Worm (Caenorhabditis elegans) whole organism, young adult: Measurements from ENCODE around the gene seip-1.

Experiments used
- C06A6.2 ChIP-seq: fragments of 200-800 bp; sonication (Bioruptor generic); conservative IDR thresholded peaks from 2 replicates; pipeline ENCODE4 v1.3.6; 2022; ENCODE audit warnings: missing genetic modification characterization, missing compliant biosample characterization
- T07F8.4 ChIP-seq: sonication (generic microtip); optimal IDR thresholded peaks from 2 replicates; lab custom pipeline; 2016; ENCODE audit warnings: mild to moderate bottlenecking, missing genetic modification characterization, moderate library complexity, missing compliant biosample characterization
- Y95B8A.8 ChIP-seq: fragments of 200-800 bp; sonication (Bioruptor generic); IDR thresholded peaks from 2 replicates; pipeline ENCODE4 v1.3.6; 2022; ENCODE audit warnings: missing genetic modification reagents, missing genetic modification characterization, missing compliant biosample characterization
- ama-1 ChIP-seq, 3 experiments: fragments of 150-350 bp in 1 of 3; sonication (generic microtip) in 2 of 3; optimal IDR thresholded peaks; 2 replicates each; lab custom pipeline; 2014 to 2018; ENCODE audit warnings: missing biosample characterization in 2 of 3, missing genetic modification characterization in 2 of 3, missing genetic modification reagents in 2 of 3
- aptf-3 ChIP-seq: fragments of 200-800 bp; sonication (Bioruptor generic); IDR thresholded peaks from 2 replicates; pipeline ENCODE4 v1.3.6; 2022; ENCODE audit warnings: missing genetic modification characterization, missing compliant biosample characterization
- attf-5 ChIP-seq: fragments of 200-800 bp; sonication (Bioruptor generic); optimal IDR thresholded peaks from 2 replicates; lab custom pipeline; 2018; ENCODE audit warnings: mild to moderate bottlenecking, missing genetic modification characterization, missing compliant biosample characterization
- dox-1 ChIP-seq: fragments of 200-800 bp; sonication (Bioruptor generic); IDR thresholded peaks from 2 replicates; pipeline ENCODE4 v1.3.6; 2022; ENCODE audit warnings: missing genetic modification reagents, missing genetic modification characterization, missing compliant biosample characterization
- let-607 ChIP-seq, 2 experiments: fragments of 200-800 bp in 1 of 2; sonication (Bioruptor generic) in 1 of 2; sonication (generic microtip) in 1 of 2; optimal IDR thresholded peaks; 2 replicates each; lab custom pipeline; 2016 to 2018; ENCODE audit warnings: mild to moderate bottlenecking in 2 of 2, missing compliant biosample characterization in 2 of 2, missing genetic modification characterization in 2 of 2, moderate library complexity in 2 of 2, missing genotype in 1 of 2
- lsl-1 ChIP-seq: fragments of 200-800 bp; sonication (Bioruptor generic); optimal IDR thresholded peaks from 2 replicates; lab custom pipeline; 2018; ENCODE audit warnings: mild to moderate bottlenecking, missing genetic modification characterization, moderate library complexity, missing compliant biosample characterization
- mxl-1 ChIP-seq: sonication (generic microtip); optimal IDR thresholded peaks from 2 replicates; lab custom pipeline; 2016; ENCODE audit warnings: missing genetic modification characterization, missing compliant biosample characterization
- nhr-120 ChIP-seq: fragments of 200-800 bp; sonication (Bioruptor generic); IDR thresholded peaks from 2 replicates; pipeline ENCODE4 v1.3.6; 2022; ENCODE audit warnings: missing genetic modification characterization, missing compliant biosample characterization
- pbrm-1 ChIP-seq: fragments of 200-800 bp; sonication (Bioruptor generic); IDR thresholded peaks from 2 replicates; pipeline ENCODE4 v1.3.6; 2022; ENCODE audit warnings: missing genetic modification reagents, missing genetic modification characterization, missing compliant biosample characterization
- ztf-25 ChIP-seq: fragments of 200-800 bp; sonication (Bioruptor generic); IDR thresholded peaks from 2 replicates; pipeline ENCODE4 v1.3.6; 2022; ENCODE audit warnings: missing genetic modification reagents, missing genetic modification characterization, missing compliant biosample characterization

ce11 chrV:6003301-6003700 lies 49.7 kb downstream of the seip-1 start, which contains the start of gene fos-1:
- TF ChIP-seq C06A6.2 (GFP tag; lab: Robert Waterston, UW), result no peak
- TF ChIP-seq ama-1 (optimal IDR thresholded peaks at IDR 0.05; lab: Kevin White, UChicago), result no peak
- TF ChIP-seq ama-1 (GFP tag; optimal IDR thresholded peaks at IDR 0.05; lab: Kevin White, UChicago), result no peak
- TF ChIP-seq let-607 (tag; optimal IDR thresholded peaks at IDR 0.05; lab: Kevin White, UChicago), result no peak
- TF ChIP-seq ztf-25 (GFP tag; lab: Robert Waterston, UW), result no peak
- TF ChIP-seq dox-1 (GFP tag; lab: Robert Waterston, UW), result no peak
- TF ChIP-seq aptf-3 (GFP tag; lab: Robert Waterston, UW), result no peak
- no peak for TF ChIP-seq pbrm-1 (GFP tag; lab: Robert Waterston, UW)
- TF ChIP-seq mxl-1 (tag; lab: Kevin White, UChicago), result no peak
- no peak for TF ChIP-seq T07F8.4
- no peak for TF ChIP-seq Y95B8A.8 (GFP tag; lab: Robert Waterston, UW)
- no peak for TF ChIP-seq attf-5 (GFP tag; lab: Kevin White, UChicago)
- no peak for TF ChIP-seq lsl-1 (GFP tag; lab: Kevin White, UChicago)
- no peak for TF ChIP-seq nhr-120 (GFP tag; lab: Robert Waterston, UW)
